Fruit fly (Drosophila melanogaster): ENCODE results near the gene aos.

Gene aos

dm6 chr3L:16482167-16482566, 1.3 kb downstream of the aos start:
- TF ChIP-seq esn (GFP tag; optimal IDR thresholded peaks at IDR 0.05) (peak; percentile 5), Sox102F (GFP tag; optimal IDR thresholded peaks at IDR 0.05) (no peak), Blimp-1 (GFP tag; optimal IDR thresholded peaks at IDR 0.05) (no peak), net (GFP tag; optimal IDR thresholded peaks at IDR 0.05) (peak; percentile 75), CG7368 (GFP tag; optimal IDR thresholded peaks at IDR 0.05) (peak; percentile 57), Hr38 (GFP tag; optimal IDR thresholded peaks at IDR 0.05) (no peak), CG32006 (GFP tag; optimal IDR thresholded peaks at IDR 0.05) (peak; percentile 88), fd59A (GFP tag; optimal IDR thresholded peaks at IDR 0.05) (peak; percentile 34), pdm3 (GFP tag; optimal IDR thresholded peaks at IDR 0.05) (peak; percentile 72), fd85E (GFP tag; optimal IDR thresholded peaks at IDR 0.05) (no peak), CG8632 (GFP tag; optimal IDR thresholded peaks at IDR 0.05) (peak; percentile 41), topi (GFP tag; optimal IDR thresholded peaks at IDR 0.05) (peak; percentile 16), CG11902 (GFP tag; optimal IDR thresholded peaks at IDR 0.05) (peak; percentile 5), dac (GFP tag; optimal IDR thresholded peaks at IDR 0.05) (peak; percentile 79), CG3919 (GFP tag; optimal IDR thresholded peaks at IDR 0.05) (peak; percentile 66), Eip75B (GFP tag; optimal IDR thresholded peaks at IDR 0.05) (peak; percentile 49), CG34406 (GFP tag; optimal IDR thresholded peaks at IDR 0.05) (peak; percentile 44), OdsH (GFP tag; optimal IDR thresholded peaks at IDR 0.05) (peak; percentile 79), CG15336 (GFP tag; IDR thresholded peaks at IDR 0.05) (peak; percentile 91), CG6792 (GFP tag; optimal IDR thresholded peaks at IDR 0.05) (peak; percentile 58), Gug (GFP tag; IDR thresholded peaks at IDR 0.05) (peak; percentile 54), Ets21C (GFP tag; optimal IDR thresholded peaks at IDR 0.05) (no peak), CG10631 (GFP tag; optimal IDR thresholded peaks at IDR 0.05) (peak; percentile 55), spab (GFP tag; optimal IDR thresholded peaks at IDR 0.05) (peak; percentile 37), Eip93F (GFP tag; optimal IDR thresholded peaks at IDR 0.05) (no peak), salr (GFP tag; optimal IDR thresholded peaks at IDR 0.05) (peak in 1 of 2 experiments; percentile 33), CG9139 (GFP tag; optimal IDR thresholded peaks at IDR 0.05) (no peak), achi (GFP tag; optimal IDR thresholded peaks at IDR 0.05) (peak; percentile 75), Eip78C (GFP tag) (peak; percentile 93), CG8319 (GFP tag; optimal IDR thresholded peaks at IDR 0.05) (peak; percentile 45), CG10669 (GFP tag; optimal IDR thresholded peaks at IDR 0.05) (peak; percentile 30), Smox (GFP tag; optimal IDR thresholded peaks at IDR 0.05) (no peak), CG4318 (GFP tag; optimal IDR thresholded peaks at IDR 0.05) (peak; percentile 79), CG16779 (tag; optimal IDR thresholded peaks at IDR 0.05) (peak; percentile 46), fkh (GFP tag; optimal IDR thresholded peaks at IDR 0.05) (no peak), Hr39 (GFP tag; optimal IDR thresholded peaks at IDR 0.05) (peak; percentile 5), Hr4 (GFP tag; optimal IDR thresholded peaks at IDR 0.05) (peak; percentile 93), cyc (GFP tag; optimal IDR thresholded peaks at IDR 0.05) (no peak), svp (GFP tag) (no peak), dsx (GFP tag; optimal IDR thresholded peaks at IDR 0.05; ENCODE audit: poor library complexity, severe bottlenecking) (peak; percentile 36), CG6163 (GFP tag; IDR thresholded peaks at IDR 0.05) (peak; percentile 78), eg (GFP tag; IDR thresholded peaks at IDR 0.05) (peak; percentile 88), CG3032 (tag; optimal IDR thresholded peaks at IDR 0.05) (peak; percentile 55), acj6 (GFP tag; optimal IDR thresholded peaks at IDR 0.05) (peak; percentile 58), CG11762 (GFP tag; optimal IDR thresholded peaks at IDR 0.05; ENCODE audit: insufficient read depth) (peak; percentile 62), lz (GFP tag; optimal IDR thresholded peaks at IDR 0.05) (peak; percentile 35), Sox15 (GFP tag; optimal IDR thresholded peaks at IDR 0.05) (peak; percentile 33), CG6276 (GFP tag; optimal IDR thresholded peaks at IDR 0.05) (peak; percentile 86), Sox14 (GFP tag; optimal IDR thresholded peaks at IDR 0.05) (peak; percentile 42), CG1621 (tag; optimal IDR thresholded peaks at IDR 0.05) (peak; percentile 11), CG6808 (GFP tag; optimal IDR thresholded peaks at IDR 0.05) (peak; percentile 50), Lpt (GFP tag; optimal IDR thresholded peaks at IDR 0.05) (peak; percentile 84), CG11294 (GFP tag; IDR thresholded peaks at IDR 0.05) (peak; percentile 72)
